Fruit fly (Drosophila melanogaster): ENCODE data around the gene CG9281.
A peak's percentile ranks its signal among the peaks of the same experiment; 100 is the strongest.

CG9281 gene

DNA sequence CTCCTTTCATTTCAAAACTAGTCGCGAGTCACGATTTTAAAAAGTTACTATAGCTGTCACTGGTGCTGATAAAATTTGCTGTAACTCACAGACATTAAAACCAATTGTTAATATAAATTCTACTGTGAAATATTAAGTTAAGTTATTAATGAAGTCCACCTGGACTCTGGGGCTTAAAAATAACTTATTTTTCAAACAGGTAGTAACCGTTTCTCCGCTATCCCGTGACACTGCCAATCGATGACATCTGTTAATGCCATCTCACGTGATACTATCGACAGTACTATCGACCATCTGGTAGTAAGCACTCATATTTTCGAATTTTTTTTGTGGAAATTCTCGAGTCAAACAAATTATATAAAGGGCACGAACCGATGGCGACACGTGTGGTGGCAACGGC lies 23.7 kb upstream of the CG9281 start, which contains the start of the genes CG12379 and MagR (continued):
- no peak for TF ChIP-seq dsx (GFP tag; optimal IDR thresholded peaks at IDR 0.05; ENCODE audit: poor library complexity, severe bottlenecking)
- no peak for TF ChIP-seq Eip75B (GFP tag; optimal IDR thresholded peaks at IDR 0.05)
- TF ChIP-seq fd59A (GFP tag; optimal IDR thresholded peaks at IDR 0.05): peak; percentile 33
- TF ChIP-seq CG10631 (GFP tag; optimal IDR thresholded peaks at IDR 0.05): peak; percentile 32
- no peak for TF ChIP-seq CG15336 (GFP tag; IDR thresholded peaks at IDR 0.05)
- TF ChIP-seq Blimp-1 (GFP tag; optimal IDR thresholded peaks at IDR 0.05): no peak
- TF ChIP-seq CG6854 (GFP tag; optimal IDR thresholded peaks at IDR 0.05): no peak
- no peak for TF ChIP-seq CG6163 (GFP tag; IDR thresholded peaks at IDR 0.05)
- TF ChIP-seq acj6 (GFP tag; optimal IDR thresholded peaks at IDR 0.05): no peak
- no peak for TF ChIP-seq CG1621 (tag; optimal IDR thresholded peaks at IDR 0.05)
- peak; percentile 27 for TF ChIP-seq CG11902 (GFP tag; optimal IDR thresholded peaks at IDR 0.05)
- TF ChIP-seq CG8119 (GFP tag; IDR thresholded peaks at IDR 0.05): 0 out of 3 replicates have a peak, but pooled peaks have one; percentile 12
- no peak for TF ChIP-seq CG7368 (GFP tag; optimal IDR thresholded peaks at IDR 0.05)
- TF ChIP-seq CG9139 (GFP tag; optimal IDR thresholded peaks at IDR 0.05): no peak
- TF ChIP-seq CG16779 (tag; optimal IDR thresholded peaks at IDR 0.05): no peak
- no peak for TF ChIP-seq fd85E (GFP tag; optimal IDR thresholded peaks at IDR 0.05)
- TF ChIP-seq CG3032 (tag; optimal IDR thresholded peaks at IDR 0.05): peak; percentile 62
- TF ChIP-seq CG32006 (GFP tag; optimal IDR thresholded peaks at IDR 0.05): peak; percentile 29
- peak; percentile 50 for TF ChIP-seq achi (GFP tag; optimal IDR thresholded peaks at IDR 0.05)
- TF ChIP-seq ss (GFP tag; optimal IDR thresholded peaks at IDR 0.05): no peak
- no peak for TF ChIP-seq CG4318 (GFP tag; optimal IDR thresholded peaks at IDR 0.05)
- TF ChIP-seq fkh (GFP tag; optimal IDR thresholded peaks at IDR 0.05): no peak
- no peak for TF ChIP-seq CG11762 (GFP tag; optimal IDR thresholded peaks at IDR 0.05; ENCODE audit: insufficient read depth)
- TF ChIP-seq Hr39 (GFP tag; optimal IDR thresholded peaks at IDR 0.05): peak; percentile 66
- TF ChIP-seq CG31627 (GFP tag; optimal IDR thresholded peaks at IDR 0.05): peak; percentile 69
- TF ChIP-seq Hr38 (GFP tag; optimal IDR thresholded peaks at IDR 0.05): no peak
- peak; percentile 63 for TF ChIP-seq topi (GFP tag; optimal IDR thresholded peaks at IDR 0.05)

DNA sequence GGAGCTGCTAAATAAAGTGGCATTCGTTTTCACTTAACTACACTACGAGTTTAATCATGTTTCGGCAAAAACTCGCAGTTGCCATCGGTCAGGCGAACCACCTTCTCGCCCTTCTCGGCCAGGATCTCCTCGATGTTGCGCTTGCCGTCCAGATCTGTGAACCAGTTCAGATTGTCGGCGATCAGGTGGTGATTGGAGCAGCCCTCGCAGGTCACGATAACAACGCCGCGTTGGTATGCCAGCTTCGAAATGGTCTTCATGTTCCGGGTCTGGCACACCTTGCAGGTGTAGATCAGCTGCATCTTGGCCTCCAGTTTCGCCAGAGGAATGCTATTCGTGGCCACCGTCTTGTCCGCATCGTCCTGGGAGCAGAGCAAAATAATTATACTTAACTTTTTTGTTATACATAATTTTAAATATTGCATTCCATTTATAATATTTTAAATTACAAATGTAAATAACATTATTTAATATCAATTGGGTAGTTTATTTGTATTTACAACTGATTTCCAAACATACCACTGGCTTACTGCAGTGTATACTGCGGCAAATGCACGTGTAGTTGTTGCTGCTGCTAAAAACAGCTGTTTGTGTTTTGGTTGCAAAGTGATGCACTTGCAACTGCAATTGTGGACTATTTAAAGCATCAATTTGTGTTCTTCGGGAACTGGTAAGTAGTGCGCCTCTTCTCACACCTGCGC lies 23.0 kb upstream of the CG9281 start:
- peak; percentile 32 for TF ChIP-seq Eip78C (GFP tag)
- no peak for TF ChIP-seq Eip75B (GFP tag; optimal IDR thresholded peaks at IDR 0.05)
- TF ChIP-seq spab (GFP tag; optimal IDR thresholded peaks at IDR 0.05): no peak
- no peak for TF ChIP-seq Met (GFP tag; optimal IDR thresholded peaks at IDR 0.05)
- TF ChIP-seq CG6163 (GFP tag; IDR thresholded peaks at IDR 0.05): peak; percentile 47; the same call in 1 of the 3 replicates
- TF ChIP-seq CG32006 (GFP tag; optimal IDR thresholded peaks at IDR 0.05): no peak
- TF ChIP-seq CG15336 (GFP tag; IDR thresholded peaks at IDR 0.05): peak; percentile 60
- no peak for TF ChIP-seq Sox102F (GFP tag; optimal IDR thresholded peaks at IDR 0.05)
- TF ChIP-seq CG31627 (GFP tag; optimal IDR thresholded peaks at IDR 0.05): no peak
- no peak for TF ChIP-seq CG16779 (tag; optimal IDR thresholded peaks at IDR 0.05)
- TF ChIP-seq eg (GFP tag; IDR thresholded peaks at IDR 0.05): peak; percentile 72
- TF ChIP-seq Lpt (GFP tag; optimal IDR thresholded peaks at IDR 0.05): no peak
- no peak for TF ChIP-seq Hr38 (GFP tag; optimal IDR thresholded peaks at IDR 0.05)
- TF ChIP-seq CG8119 (GFP tag; IDR thresholded peaks at IDR 0.05): peak; percentile 26; the same call in 1 of the 3 replicates
- no peak for TF ChIP-seq fd85E (GFP tag; optimal IDR thresholded peaks at IDR 0.05)
- TF ChIP-seq CG6808 (GFP tag; optimal IDR thresholded peaks at IDR 0.05): no peak
- no peak for TF ChIP-seq esn (GFP tag; optimal IDR thresholded peaks at IDR 0.05)
- TF ChIP-seq CG11902 (GFP tag; optimal IDR thresholded peaks at IDR 0.05): no peak

DNA sequence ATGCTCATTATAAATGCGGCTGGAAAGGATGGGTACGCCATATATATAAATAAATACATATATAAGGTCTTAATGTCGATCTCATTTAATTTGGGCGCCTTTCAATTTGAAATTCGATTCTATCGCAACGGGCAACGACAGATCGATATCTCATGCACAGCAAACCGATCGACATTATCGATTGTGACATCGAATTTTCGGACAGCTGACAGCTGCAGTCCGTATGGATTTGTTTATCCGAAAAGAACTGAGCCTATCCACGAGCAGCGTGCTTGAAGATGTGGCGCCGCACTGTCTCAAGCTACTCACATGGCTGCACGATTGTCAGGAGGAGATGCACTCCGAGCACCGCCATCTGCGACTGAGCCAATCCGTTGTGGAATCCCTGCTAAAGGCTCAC lies 21.6 kb upstream of the CG9281 start, which contains the start of gene CG8191:
CG8191 (plus strand) TSS at position 211 of the 400 bp plus-strand sequence.
- TF ChIP-seq CG6163 (GFP tag; IDR thresholded peaks at IDR 0.05): no peak
- no peak for TF ChIP-seq CG6808 (GFP tag; optimal IDR thresholded peaks at IDR 0.05)
- TF ChIP-seq CG6276 (GFP tag; optimal IDR thresholded peaks at IDR 0.05): no peak
- TF ChIP-seq achi (GFP tag; optimal IDR thresholded peaks at IDR 0.05): no peak
- TF ChIP-seq ss (GFP tag; optimal IDR thresholded peaks at IDR 0.05): no peak
- TF ChIP-seq CG7368 (GFP tag; optimal IDR thresholded peaks at IDR 0.05): no peak
- TF ChIP-seq Lpt (GFP tag; optimal IDR thresholded peaks at IDR 0.05): no peak
